Fruit fly (Drosophila melanogaster) whole organism, embryonic: Measurements from ENCODE around the gene ftz-f1.

Experiments used
- Ada2b ChIP-seq: fragments of 200-800 bp; sonication (Bioruptor generic); IDR thresholded peaks from 2 replicates; pipeline ENCODE4 v1.3.6; 2022; ENCODE audit warnings: missing biosample characterization, missing genetic modification characterization
- B-H1 ChIP-seq: fragments of 200-800 bp; sonication (Bioruptor generic); IDR thresholded peaks from 3 replicates; pipeline ENCODE4 v1.3.6; 2022; ENCODE audit warnings: missing biosample characterization, missing genetic modification characterization
- CG10147 ChIP-seq: fragments of 200-800 bp; sonication (Bioruptor generic); optimal IDR thresholded peaks from 2 replicates; lab custom pipeline; 2019; ENCODE audit warnings: missing biosample characterization, mild to moderate bottlenecking, missing genetic modification characterization, moderate library complexity
- CG10431 ChIP-seq: fragments of 200-800 bp; sonication (Bioruptor generic); optimal IDR thresholded peaks from 3 replicates; lab custom pipeline; 2018; ENCODE audit warnings: missing biosample characterization, mild to moderate bottlenecking, missing genetic modification characterization
- CG10565 ChIP-seq: fragments of 200-800 bp; sonication (Bioruptor generic); optimal IDR thresholded peaks from 3 replicates; lab custom pipeline; 2016; ENCODE audit warnings: missing biosample characterization, mild to moderate bottlenecking, missing genetic modification characterization
- CG12071 ChIP-seq: fragments of 200-800 bp; sonication (Bioruptor generic); optimal IDR thresholded peaks from 3 replicates; lab custom pipeline; 2018; ENCODE audit warnings: missing biosample characterization, mild to moderate bottlenecking, missing genetic modification characterization
- CG12219 ChIP-seq: fragments of 200-800 bp; sonication (Bioruptor generic); optimal IDR thresholded peaks from 3 replicates; lab custom pipeline; 2018; ENCODE audit warnings: missing biosample characterization, mild to moderate bottlenecking, missing genetic modification characterization
- CG12769 ChIP-seq: fragments of 200-800 bp; sonication (Bioruptor generic); optimal IDR thresholded peaks from 2 replicates; lab custom pipeline; 2019; ENCODE audit warnings: missing biosample characterization, mild to moderate bottlenecking, missing genetic modification characterization, moderate library complexity
- CG13424 ChIP-seq: fragments of 200-800 bp; sonication (Bioruptor generic); optimal IDR thresholded peaks from 2 replicates; lab custom pipeline; 2019; ENCODE audit warnings: missing biosample characterization, mild to moderate bottlenecking, missing genetic modification characterization, moderate library complexity
- CG14014 ChIP-seq: fragments of 200-800 bp; sonication (Bioruptor generic); IDR thresholded peaks from 2 replicates; pipeline ENCODE4 v1.3.6; 2022; ENCODE audit warnings: missing biosample characterization, missing genetic modification characterization
- CG15269 ChIP-seq: fragments of 200-800 bp; sonication (Bioruptor generic); optimal IDR thresholded peaks from 2 replicates; lab custom pipeline; 2018; ENCODE audit warnings: missing biosample characterization, mild to moderate bottlenecking, missing genetic modification characterization, moderate library complexity
- CG17802 ChIP-seq: fragments of 200-800 bp; sonication (Bioruptor generic); optimal IDR thresholded peaks from 2 replicates; lab custom pipeline; 2018; ENCODE audit warnings: missing biosample characterization, mild to moderate bottlenecking, missing genetic modification characterization, moderate library complexity
- CG32532 ChIP-seq: fragments of 200-800 bp; sonication (Bioruptor generic); IDR thresholded peaks from 2 replicates; pipeline ENCODE4 v1.3.6; 2022; ENCODE audit warnings: missing biosample characterization, missing genetic modification characterization
- CG34422 ChIP-seq: fragments of 200-800 bp; sonication (Bioruptor generic); IDR thresholded peaks from 3 replicates; pipeline ENCODE4 v1.3.6; 2022; ENCODE audit warnings: missing biosample characterization, missing genetic modification characterization
- CG4404 ChIP-seq: fragments of 200-800 bp; sonication (Bioruptor generic); IDR thresholded peaks from 2 replicates; pipeline ENCODE4 v1.3.6; 2022; ENCODE audit warnings: missing biosample characterization, missing genetic modification characterization
- CG4820 ChIP-seq: fragments of 200-800 bp; sonication (Bioruptor generic); optimal IDR thresholded peaks from 3 replicates; lab custom pipeline; 2016; ENCODE audit warnings: missing biosample characterization, missing genetic modification characterization
- CG5245 ChIP-seq: fragments of 200-800 bp; sonication (Bioruptor generic); optimal IDR thresholded peaks from 3 replicates; lab custom pipeline; 2016; ENCODE audit warnings: missing biosample characterization, missing genetic modification characterization
- CG6272 ChIP-seq: fragments of 200-800 bp; sonication (Bioruptor generic); IDR thresholded peaks from 2 replicates; pipeline ENCODE4 v1.3.6; 2022; ENCODE audit warnings: missing biosample characterization, missing genetic modification characterization
- CG6689 ChIP-seq: fragments of 200-800 bp; sonication (Bioruptor generic); IDR thresholded peaks from 2 replicates; pipeline ENCODE4 v1.3.6; 2022; ENCODE audit warnings: missing biosample characterization, missing genetic modification characterization
- CG7963 ChIP-seq: fragments of 200-800 bp; sonication (Bioruptor generic); IDR thresholded peaks from 3 replicates; pipeline ENCODE4 v1.3.6; 2022; ENCODE audit warnings: missing biosample characterization, missing genetic modification characterization; ENCODE audit not compliant: partially characterized antibody
- CG9437 ChIP-seq: fragments of 200-800 bp; sonication (Bioruptor generic); optimal IDR thresholded peaks from 2 replicates; lab custom pipeline; 2018; ENCODE audit warnings: missing biosample characterization, mild to moderate bottlenecking, missing genetic modification characterization
- CG9609 ChIP-seq: fragments of 200-800 bp; sonication (Bioruptor generic); optimal IDR thresholded peaks from 3 replicates; lab custom pipeline; 2016; ENCODE audit warnings: missing biosample characterization, missing genetic modification characterization
- CG9817 ChIP-seq: fragments of 200-800 bp; sonication (Bioruptor generic); optimal IDR thresholded peaks from 2 replicates; lab custom pipeline; 2018; ENCODE audit warnings: missing biosample characterization, mild to moderate bottlenecking, missing genetic modification characterization, moderate library complexity
- D ChIP-seq, 2 experiments: fragments of 200-800 bp in 1 of 2; fragments of >200 bp in 1 of 2; sonication (Bioruptor generic) in 1 of 2; optimal IDR thresholded peaks; 2 replicates in 1 of 2; 3 replicates in 1 of 2; lab custom pipeline; 2017; ENCODE audit warnings: mild to moderate bottlenecking in 1 of 2, missing biosample characterization in 1 of 2, missing genetic modification characterization in 1 of 2, missing genetic modification reagents in 1 of 2
- E2f2 ChIP-seq: fragments of 200-800 bp; sonication (Bioruptor generic); IDR thresholded peaks from 2 replicates; pipeline ENCODE4 v1.3.6; 2022; ENCODE audit warnings: missing biosample characterization, missing genetic modification characterization
- HLH54F ChIP-seq: fragments of 200-800 bp; sonication (Bioruptor generic); optimal IDR thresholded peaks from 3 replicates; lab custom pipeline; 2016; ENCODE audit warnings: missing biosample characterization, missing genetic modification characterization
- HmgD ChIP-seq: fragments of 200-800 bp; sonication (Bioruptor generic); optimal IDR thresholded peaks from 3 replicates; lab custom pipeline; 2016; ENCODE audit warnings: missing biosample characterization, missing genetic modification characterization
- Hmr ChIP-seq: fragments of 200-800 bp; sonication (Bioruptor generic); optimal IDR thresholded peaks from 3 replicates; lab custom pipeline; 2017; ENCODE audit warnings: mild to moderate bottlenecking, missing biosample characterization, missing genetic modification reagents, missing genetic modification characterization
- Hmx ChIP-seq: fragments of 200-800 bp; sonication (Bioruptor generic); optimal IDR thresholded peaks from 2 replicates; lab custom pipeline; 2016; ENCODE audit warnings: missing biosample characterization, missing genetic modification characterization
- Nf-YB ChIP-seq: fragments of 200-800 bp; sonication (Bioruptor generic); optimal IDR thresholded peaks from 3 replicates; lab custom pipeline; 2019; ENCODE audit warnings: missing biosample characterization, mild to moderate bottlenecking, missing genetic modification characterization, moderate library complexity
- Sox102F ChIP-seq: fragments of 200-800 bp; sonication (Bioruptor generic); optimal IDR thresholded peaks from 2 replicates; lab custom pipeline; 2018; ENCODE audit warnings: missing biosample characterization, mild to moderate bottlenecking, missing genetic modification characterization, moderate library complexity
- Usf ChIP-seq: fragments of 200-800 bp; sonication (Bioruptor generic); optimal IDR thresholded peaks from 2 replicates; lab custom pipeline; 2017; ENCODE audit warnings: missing genotype, missing biosample characterization, missing genetic modification characterization
- al ChIP-seq: fragments of 200-800 bp; sonication (Bioruptor generic); IDR thresholded peaks from 2 replicates; pipeline ENCODE4 v1.3.6; 2022; ENCODE audit warnings: missing biosample characterization, missing genetic modification characterization
- ara ChIP-seq: fragments of 200-800 bp; sonication (Bioruptor generic); IDR thresholded peaks from 2 replicates; pipeline ENCODE4 v1.3.6; 2022; ENCODE audit warnings: missing biosample characterization, missing genetic modification characterization
- ase ChIP-seq: fragments of 200-800 bp; sonication (Bioruptor generic); IDR thresholded peaks from 3 replicates; pipeline ENCODE4 v1.3.6; 2022; ENCODE audit warnings: missing biosample characterization, missing genetic modification characterization
- bcd ChIP-seq: fragments of 200-800 bp; sonication (Bioruptor generic); optimal IDR thresholded peaks from 2 replicates; lab custom pipeline; 2017; ENCODE audit warnings: missing biosample characterization, mild to moderate bottlenecking, missing genetic modification characterization
- chinmo ChIP-seq: fragments of 200-800 bp; sonication (Bioruptor generic); IDR thresholded peaks from 4 replicates; pipeline ENCODE4 v1.3.6; 2022; ENCODE audit warnings: missing biosample characterization, missing genetic modification characterization; ENCODE audit not compliant: partially characterized antibody
- crc ChIP-seq: fragments of 200-800 bp; sonication (Bioruptor generic); optimal IDR thresholded peaks from 2 replicates; lab custom pipeline; 2016; ENCODE audit warnings: missing biosample characterization, missing genetic modification characterization
- ftz-f1 ChIP-seq: fragments of 200-800 bp; sonication (Bioruptor generic); optimal IDR thresholded peaks from 2 replicates; lab custom pipeline; 2016; ENCODE audit warnings: missing biosample characterization, missing genetic modification characterization
- gcm2 ChIP-seq: fragments of 200-800 bp; sonication (Bioruptor generic); optimal IDR thresholded peaks from 2 replicates; lab custom pipeline; 2016; ENCODE audit warnings: missing biosample characterization, missing genetic modification characterization
- jumu ChIP-seq: fragments of 200-800 bp; sonication (Bioruptor generic); optimal IDR thresholded peaks from 3 replicates; lab custom pipeline; 2016; ENCODE audit warnings: missing biosample characterization, missing genetic modification characterization
- mld ChIP-seq: fragments of 200-800 bp; sonication (Bioruptor generic); IDR thresholded peaks from 3 replicates; pipeline ENCODE4 v1.3.6; 2022; ENCODE audit warnings: missing biosample characterization, missing genetic modification characterization; ENCODE audit not compliant: partially characterized antibody
- pan ChIP-seq, 4 experiments: fragments of >200 bp in 3 of 4; fragments of 200-800 bp in 1 of 4; sonication (Bioruptor generic) in 1 of 4; optimal IDR thresholded peaks in 3 of 4; IDR thresholded peaks in 1 of 4; 2 replicates each; pipeline versions ENCODE4 v1.3.6 to Lab custom; 2017 to 2022; ENCODE audit warnings: missing biosample characterization in 2 of 4, missing genetic modification characterization in 2 of 4, mixed read lengths in 1 of 4
- pho ChIP-seq: fragments of 200-800 bp; sonication (Bioruptor generic); optimal IDR thresholded peaks from 2 replicates; lab custom pipeline; 2016; ENCODE audit warnings: missing biosample characterization, missing genetic modification characterization
- prd ChIP-seq, 3 experiments: fragments of >200 bp in 2 of 3; fragments of 200-800 bp in 1 of 3; sonication (Bioruptor generic) in 1 of 3; optimal IDR thresholded peaks in 2 of 3; IDR thresholded peaks in 1 of 3; 2 replicates in 2 of 3; 3 replicates in 1 of 3; pipeline versions ENCODE4 v1.3.6 to Lab custom; 2017 to 2022; ENCODE audit warnings: missing biosample characterization in 1 of 3, missing genetic modification characterization in 1 of 3
- salm ChIP-seq: fragments of 200-800 bp; sonication (Bioruptor generic); optimal IDR thresholded peaks from 2 replicates; lab custom pipeline; 2018; ENCODE audit warnings: missing biosample characterization, mild to moderate bottlenecking, missing genetic modification characterization
- ttk ChIP-seq: fragments of 200-800 bp; sonication (Bioruptor generic); IDR thresholded peaks from 2 replicates; pipeline ENCODE4 v2.1.2; 2022; ENCODE audit warnings: missing biosample characterization, missing genetic modification characterization
- yki ChIP-seq: fragments of >200 bp; optimal IDR thresholded peaks from 3 replicates; lab custom pipeline; 2018

ftz-f1 gene

DNA sequence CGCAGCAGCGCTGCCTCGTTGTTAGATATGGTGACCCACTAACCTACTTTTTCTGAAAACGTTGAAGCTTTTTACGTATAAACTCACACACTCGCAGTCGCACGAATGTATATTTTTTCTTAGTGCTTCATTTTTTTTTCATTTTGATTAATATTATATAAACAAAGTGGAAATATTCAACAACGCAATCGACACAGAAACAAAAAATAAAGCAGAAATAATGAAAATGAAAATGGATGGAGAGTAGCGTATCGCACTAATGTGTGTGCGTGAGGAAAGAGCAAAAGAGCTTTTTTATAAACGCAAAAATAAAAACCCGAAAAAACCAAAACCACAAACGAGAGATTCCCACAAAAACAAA, 15.1 kb downstream of the ftz-f1 start (continued):
- TF ChIP-seq CG14014 (GFP tag; lab: Robert Waterston, UW) = peak; percentile 42; the same call in 1 of the 2 replicates
- no peak for TF ChIP-seq CG10431 (GFP tag; lab: Kevin White, UChicago)
- peak; percentile 68 for TF ChIP-seq CG6689 (GFP tag; lab: Robert Waterston, UW)
- no peak for TF ChIP-seq mld (GFP tag; lab: Robert Waterston, UW)
- no peak for TF ChIP-seq CG12219 (GFP tag; lab: Kevin White, UChicago)
- no peak for TF ChIP-seq CG34422 (GFP tag; lab: Robert Waterston, UW)
- no peak for TF ChIP-seq CG9437 (GFP tag; lab: Kevin White, UChicago)
- TF ChIP-seq salm = peak; percentile 32
- TF ChIP-seq CG13424 (tag; lab: Kevin White, UChicago) = peak; percentile 36
- TF ChIP-seq pho (GFP tag; lab: Kevin White, UChicago) = no peak
- no peak for TF ChIP-seq CG10565 (GFP tag; lab: Kevin White, UChicago)
- TF ChIP-seq HmgD (GFP tag; lab: Kevin White, UChicago) = no peak
- TF ChIP-seq CG15269 (tag; lab: Kevin White, UChicago) = peak; percentile 36

DNA sequence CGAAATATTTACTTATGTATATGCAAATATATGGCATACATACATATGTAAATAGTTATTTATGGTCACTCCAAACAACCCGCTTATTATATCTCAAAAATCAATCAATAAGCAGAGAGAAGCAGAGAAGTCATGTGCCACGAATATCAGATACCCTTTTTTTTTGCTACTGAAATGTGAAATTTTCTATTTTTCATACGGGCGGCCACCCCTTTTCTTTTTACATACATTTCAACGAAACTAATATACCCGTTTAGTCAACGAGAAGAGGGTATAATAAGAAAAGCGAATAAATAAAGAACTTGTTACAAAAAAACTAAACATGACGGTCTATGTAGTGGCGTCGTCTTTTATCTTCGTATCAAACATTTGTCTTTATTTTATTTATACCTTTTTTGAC, 16.5 kb downstream of the ftz-f1 start:
- peak; percentile 35 for TF ChIP-seq CG12071 (GFP tag; lab: Kevin White, UChicago)
- peak; percentile 58 for TF ChIP-seq CG9609 (GFP tag; lab: Kevin White, UChicago)
- TF ChIP-seq D (optimal IDR thresholded peaks at IDR 0.05; lab: Kevin White, UChicago) = no peak
- no peak for TF ChIP-seq D (GFP tag; optimal IDR thresholded peaks at IDR 0.05; lab: Kevin White, UChicago)
- no peak for TF ChIP-seq yki
- no peak for TF ChIP-seq Usf (GFP tag; lab: Kevin White, UChicago)
- no peak for TF ChIP-seq prd (optimal IDR thresholded peaks at IDR 0.05; lab: Kevin White, UChicago)
- peak; percentile 72 for TF ChIP-seq prd (GFP tag; IDR thresholded peaks at IDR 0.05; lab: Robert Waterston, UW)
- peak; percentile 23 for TF ChIP-seq bcd (GFP tag; lab: Kevin White, UChicago)
- TF ChIP-seq CG4404 = no peak
- TF ChIP-seq ftz-f1 (GFP tag; lab: Kevin White, UChicago) = peak; percentile 40
- peak; percentile 72 for TF ChIP-seq Ada2b (GFP tag; lab: Robert Waterston, UW)
- peak; percentile 65 for TF ChIP-seq ttk (GFP tag; lab: Robert Waterston, UW)
- no peak for TF ChIP-seq gcm2 (GFP tag; lab: Kevin White, UChicago)
- peak; percentile 22 for TF ChIP-seq CG5245 (GFP tag; lab: Kevin White, UChicago)
- TF ChIP-seq pan (optimal IDR thresholded peaks at IDR 0.05; lab: Kevin White, UChicago) = no peak
- TF ChIP-seq pan (GFP tag; optimal IDR thresholded peaks at IDR 0.05 in 1 of 2, IDR thresholded peaks at IDR 0.05 in 1 of 2) = peak in 1 of 2 experiments; percentile 91
- TF ChIP-seq CG17802 = no peak
- peak; percentile 18 for TF ChIP-seq crc (GFP tag; lab: Kevin White, UChicago)
- peak; percentile 85 for TF ChIP-seq Sox102F (GFP tag; lab: Kevin White, UChicago)
- peak; percentile 44 for TF ChIP-seq Hmr (GFP tag; lab: Kevin White, UChicago)
- TF ChIP-seq CG4820 (GFP tag; lab: Kevin White, UChicago) = peak; percentile 39
- TF ChIP-seq B-H1 (GFP tag; lab: Robert Waterston, UW) = peak; percentile 74; the same call in 2 of the 3 replicates
- TF ChIP-seq jumu (GFP tag; lab: Kevin White, UChicago) = peak; percentile 42
- TF ChIP-seq Hmx (GFP tag; lab: Kevin White, UChicago) = no peak
- TF ChIP-seq CG6272 (GFP tag; lab: Robert Waterston, UW) = peak; percentile 28; the same call in 1 of the 2 replicates
- TF ChIP-seq CG9817 (tag; lab: Kevin White, UChicago) = peak; percentile 28
- no peak for TF ChIP-seq CG10147 (GFP tag; lab: Kevin White, UChicago)
- no peak; the same call in 1 of the 2 replicates for TF ChIP-seq CG32532
- peak; percentile 44 for TF ChIP-seq CG12769 (tag; lab: Kevin White, UChicago)
- no peak for TF ChIP-seq CG10431 (GFP tag; lab: Kevin White, UChicago)
- TF ChIP-seq chinmo (GFP tag; lab: Robert Waterston, UW) = no peak
- peak; percentile 41 for TF ChIP-seq al
- peak; percentile 61 for TF ChIP-seq ara
- TF ChIP-seq CG7963 (GFP tag; lab: Robert Waterston, UW) = no peak
- TF ChIP-seq ase (GFP tag; lab: Robert Waterston, UW) = peak; percentile 79; the same call in 2 of the 3 replicates
- TF ChIP-seq Nf-YB (GFP tag; lab: Kevin White, UChicago) = no peak
- TF ChIP-seq E2f2 (GFP tag; lab: Robert Waterston, UW) = peak; percentile 50
- peak; percentile 48 for TF ChIP-seq HLH54F (GFP tag; lab: Kevin White, UChicago)
